Fruit fly (Drosophila melanogaster) whole organism, embryonic: Measurements from ENCODE around the gene CG17325.

Source experiments
- Abd-B ChIP-seq: fragments of 200-800 bp; sonication (Bioruptor generic); optimal IDR thresholded peaks from 2 replicates; lab custom pipeline; 2018; ENCODE audit warnings: missing biosample characterization, mild to moderate bottlenecking, missing genetic modification characterization, moderate library complexity
- Atf6 ChIP-seq: fragments of 200-800 bp; sonication (Bioruptor generic); IDR thresholded peaks from 2 replicates; pipeline ENCODE4 v1.3.6; 2022; ENCODE audit warnings: missing biosample characterization, missing genetic modification characterization
- Bgb ChIP-seq: fragments of 200-800 bp; sonication (Bioruptor generic); IDR thresholded peaks from 2 replicates; pipeline ENCODE4 v1.3.6; 2022; ENCODE audit warnings: missing biosample characterization, missing genetic modification characterization; ENCODE audit not compliant: partially characterized antibody
- CG10462 ChIP-seq: fragments of 200-800 bp; sonication (Bioruptor generic); optimal IDR thresholded peaks from 2 replicates; lab custom pipeline; 2016; ENCODE audit warnings: missing biosample characterization, missing genetic modification characterization
- CG10959 ChIP-seq: fragments of 200-800 bp; sonication (Bioruptor generic); IDR thresholded peaks from 2 replicates; pipeline ENCODE4 v1.3.6; 2022; ENCODE audit warnings: missing biosample characterization, missing genetic modification characterization
- CG10979 ChIP-seq: fragments of 200-800 bp; sonication (Bioruptor generic); optimal IDR thresholded peaks from 2 replicates; lab custom pipeline; 2018; ENCODE audit warnings: missing biosample characterization, mild to moderate bottlenecking, missing genetic modification characterization, moderate library complexity
- CG11398 ChIP-seq: fragments of 200-800 bp; sonication (Bioruptor generic); optimal IDR thresholded peaks from 2 replicates; lab custom pipeline; 2016; ENCODE audit warnings: missing biosample characterization, missing genetic modification characterization
- CG12769 ChIP-seq: fragments of 200-800 bp; sonication (Bioruptor generic); optimal IDR thresholded peaks from 2 replicates; lab custom pipeline; 2019; ENCODE audit warnings: missing biosample characterization, mild to moderate bottlenecking, missing genetic modification characterization, moderate library complexity
- CG13296 ChIP-seq: fragments of 200-800 bp; sonication (Bioruptor generic); optimal IDR thresholded peaks from 3 replicates; lab custom pipeline; 2018; ENCODE audit warnings: missing biosample characterization, mild to moderate bottlenecking, missing genetic modification characterization
- CG1647 ChIP-seq: fragments of 200-800 bp; sonication (Bioruptor generic); optimal IDR thresholded peaks from 3 replicates; lab custom pipeline; 2016; ENCODE audit warnings: missing biosample characterization, missing genetic modification characterization
- CG17568 ChIP-seq: fragments of 200-800 bp; sonication (Bioruptor generic); optimal IDR thresholded peaks from 2 replicates; lab custom pipeline; 2018; ENCODE audit warnings: missing biosample characterization, mild to moderate bottlenecking, missing genetic modification characterization, moderate library complexity
- CG2116 ChIP-seq: fragments of 200-800 bp; sonication (Bioruptor generic); optimal IDR thresholded peaks from 3 replicates; lab custom pipeline; 2018; ENCODE audit warnings: missing biosample characterization, mild to moderate bottlenecking, missing genetic modification characterization
- CG4404 ChIP-seq: fragments of 200-800 bp; sonication (Bioruptor generic); IDR thresholded peaks from 2 replicates; pipeline ENCODE4 v1.3.6; 2022; ENCODE audit warnings: missing biosample characterization, missing genetic modification characterization
- CG4707 ChIP-seq: fragments of 200-800 bp; sonication (Bioruptor generic); optimal IDR thresholded peaks from 2 replicates; lab custom pipeline; 2018; ENCODE audit warnings: missing biosample characterization, mild to moderate bottlenecking, missing genetic modification characterization, moderate library complexity
- CG6272 ChIP-seq: fragments of 200-800 bp; sonication (Bioruptor generic); IDR thresholded peaks from 2 replicates; pipeline ENCODE4 v1.3.6; 2022; ENCODE audit warnings: missing biosample characterization, missing genetic modification characterization
- CG6683 ChIP-seq: fragments of 200-800 bp; sonication (Bioruptor generic); optimal IDR thresholded peaks from 2 replicates; lab custom pipeline; 2017; ENCODE audit warnings: missing biosample characterization, mild to moderate bottlenecking, missing genetic modification characterization, missing genetic modification reagents
- Camta ChIP-seq: fragments of 200-800 bp; sonication (Bioruptor generic); optimal IDR thresholded peaks from 2 replicates; lab custom pipeline; 2016; ENCODE audit warnings: missing biosample characterization, missing genetic modification characterization
- D ChIP-seq, 2 experiments: fragments of 200-800 bp in 1 of 2; fragments of >200 bp in 1 of 2; sonication (Bioruptor generic) in 1 of 2; optimal IDR thresholded peaks; 2 replicates in 1 of 2; 3 replicates in 1 of 2; lab custom pipeline; 2017; ENCODE audit warnings: mild to moderate bottlenecking in 1 of 2, missing biosample characterization in 1 of 2, missing genetic modification characterization in 1 of 2, missing genetic modification reagents in 1 of 2
- Dip2 ChIP-seq: fragments of 200-800 bp; sonication (Bioruptor generic); IDR thresholded peaks from 2 replicates; pipeline ENCODE4 v1.3.6; 2022; ENCODE audit warnings: missing biosample characterization, missing genetic modification characterization
- H15 ChIP-seq: fragments of 200-800 bp; sonication (Bioruptor generic); IDR thresholded peaks from 3 replicates; pipeline ENCODE4 v1.3.6; 2022; ENCODE audit warnings: missing biosample characterization, missing genetic modification characterization
- Hr51 ChIP-seq, 2 experiments: fragments of 200-800 bp; sonication (Bioruptor generic); optimal IDR thresholded peaks; 2 replicates in 1 of 2; 3 replicates in 1 of 2; lab custom pipeline; 2016 to 2018; ENCODE audit warnings: missing biosample characterization in 2 of 2, missing genetic modification characterization in 2 of 2, mild to moderate bottlenecking in 1 of 2, moderate library complexity in 1 of 2
- MBD-R2 ChIP-seq: fragments of 200-800 bp; sonication (Bioruptor generic); IDR thresholded peaks from 2 replicates; pipeline ENCODE4 v1.3.6; 2022; ENCODE audit warnings: missing biosample characterization, missing genetic modification characterization
- MTF-1 ChIP-seq: fragments of 200-800 bp; sonication (Bioruptor generic); optimal IDR thresholded peaks from 2 replicates; lab custom pipeline; 2018; ENCODE audit warnings: missing biosample characterization, mild to moderate bottlenecking, missing genetic modification characterization, borderline replicate concordance
- Opbp ChIP-seq: fragments of 200-800 bp; sonication (Bioruptor generic); IDR thresholded peaks from 3 replicates; pipeline ENCODE4 v1.3.6; 2022; ENCODE audit warnings: missing biosample characterization, missing genetic modification characterization; ENCODE audit not compliant: partially characterized antibody
- Optix ChIP-seq: fragments of 200-800 bp; sonication (Bioruptor generic); IDR thresholded peaks from 3 replicates; pipeline ENCODE4 v1.3.6; 2022; ENCODE audit warnings: missing biosample characterization, missing genetic modification characterization
- Ravus ChIP-seq: fragments of 200-800 bp; sonication (Bioruptor generic); IDR thresholded peaks from 2 replicates; pipeline ENCODE4 v1.3.6; 2022; ENCODE audit warnings: missing biosample characterization, missing genetic modification characterization
- Rx ChIP-seq: fragments of 200-800 bp; sonication (Bioruptor generic); IDR thresholded peaks from 2 replicates; pipeline ENCODE4 v1.3.6; 2022; ENCODE audit warnings: missing biosample characterization, missing genetic modification characterization
- amos ChIP-seq: fragments of 200-800 bp; sonication (Bioruptor generic); IDR thresholded peaks from 2 replicates; pipeline ENCODE4 v1.3.6; 2022; ENCODE audit warnings: missing biosample characterization, missing genetic modification characterization; ENCODE audit not compliant: partially characterized antibody
- ash1 ChIP-seq: fragments of 200-800 bp; sonication (Bioruptor generic); optimal IDR thresholded peaks from 2 replicates; lab custom pipeline; 2018; ENCODE audit warnings: missing biosample characterization, mild to moderate bottlenecking, missing genetic modification characterization
- crp ChIP-seq, 2 experiments: fragments of 200-800 bp; sonication (Bioruptor generic); optimal IDR thresholded peaks; 2 replicates in 1 of 2; 3 replicates in 1 of 2; lab custom pipeline; 2017; ENCODE audit warnings: missing biosample characterization in 2 of 2, missing genetic modification characterization in 2 of 2, mild to moderate bottlenecking in 1 of 2, moderate library complexity in 1 of 2
- dimm ChIP-seq: fragments of 200-800 bp; sonication (Bioruptor generic); IDR thresholded peaks from 2 replicates; pipeline ENCODE4 v1.3.6; 2022; ENCODE audit warnings: missing biosample characterization, missing genetic modification characterization
- gt ChIP-seq: fragments of 200-800 bp; sonication (Bioruptor generic); IDR thresholded peaks from 2 replicates; pipeline ENCODE4 v1.3.6; 2022; ENCODE audit warnings: missing biosample characterization, missing genetic modification characterization
- insv ChIP-seq, 2 experiments: fragments of 200-800 bp; sonication (Bioruptor generic); optimal IDR thresholded peaks; 3 replicates each; lab custom pipeline; 2016 to 2018; ENCODE audit warnings: missing biosample characterization in 2 of 2, missing genetic modification characterization in 2 of 2
- jigr1 ChIP-seq: fragments of 200-800 bp; sonication (Bioruptor generic); IDR thresholded peaks from 3 replicates; pipeline ENCODE4 v1.3.6; 2022; ENCODE audit warnings: missing biosample characterization, missing genetic modification characterization
- jumu ChIP-seq: fragments of 200-800 bp; sonication (Bioruptor generic); optimal IDR thresholded peaks from 3 replicates; lab custom pipeline; 2016; ENCODE audit warnings: missing biosample characterization, missing genetic modification characterization
- lmd ChIP-seq: fragments of 200-800 bp; sonication (Bioruptor generic); IDR thresholded peaks from 2 replicates; pipeline ENCODE4 v1.3.6; 2022; ENCODE audit warnings: missing biosample characterization, missing genetic modification characterization
- mam ChIP-seq: fragments of 200-800 bp; sonication (Bioruptor generic); optimal IDR thresholded peaks from 3 replicates; lab custom pipeline; 2016; ENCODE audit warnings: missing biosample characterization, missing genetic modification characterization
- mirr ChIP-seq: fragments of 200-800 bp; sonication (Bioruptor generic); optimal IDR thresholded peaks from 3 replicates; lab custom pipeline; 2018; ENCODE audit warnings: missing biosample characterization, mild to moderate bottlenecking, missing genetic modification characterization
- nerfin-1 ChIP-seq: fragments of 200-800 bp; sonication (Bioruptor generic); optimal IDR thresholded peaks from 3 replicates; lab custom pipeline; 2019; ENCODE audit warnings: missing biosample characterization, mild to moderate bottlenecking, missing genetic modification characterization, moderate library complexity
- p53 ChIP-seq: fragments of 200-800 bp; sonication (Bioruptor generic); optimal IDR thresholded peaks from 2 replicates; lab custom pipeline; 2016; ENCODE audit warnings: missing biosample characterization, missing genetic modification characterization
- run ChIP-seq: fragments of 200-800 bp; sonication (Bioruptor generic); optimal IDR thresholded peaks from 3 replicates; lab custom pipeline; 2018; ENCODE audit warnings: missing biosample characterization, mild to moderate bottlenecking, missing genetic modification characterization
- scrt ChIP-seq: fragments of 200-800 bp; sonication (Bioruptor generic); optimal IDR thresholded peaks from 2 replicates; lab custom pipeline; 2018; ENCODE audit warnings: missing biosample characterization, mild to moderate bottlenecking, missing genetic modification characterization, moderate library complexity
- sens ChIP-seq: fragments of 200-800 bp; sonication (Bioruptor generic); peaks from one replicate; lab custom pipeline; 2016; ENCODE audit warnings: missing biosample characterization, missing genetic modification characterization
- sima ChIP-seq: fragments of 200-800 bp; sonication (Bioruptor generic); optimal IDR thresholded peaks from 2 replicates; lab custom pipeline; 2016; ENCODE audit warnings: missing biosample characterization, missing genetic modification characterization
- sisA ChIP-seq: fragments of 200-800 bp; sonication (Bioruptor generic); IDR thresholded peaks from 2 replicates; pipeline ENCODE4 v1.3.6; 2022; ENCODE audit warnings: missing biosample characterization, missing genetic modification characterization
- slbo ChIP-seq: fragments of 200-800 bp; sonication (Bioruptor generic); IDR thresholded peaks from 2 replicates; pipeline ENCODE4 v1.3.6; 2022; ENCODE audit warnings: missing biosample characterization, missing genetic modification characterization
- sqz ChIP-seq: fragments of 200-800 bp; sonication (Bioruptor generic); optimal IDR thresholded peaks from 3 replicates; lab custom pipeline; 2018; ENCODE audit warnings: missing biosample characterization, mild to moderate bottlenecking, missing genetic modification characterization
- ttk ChIP-seq: fragments of 200-800 bp; sonication (Bioruptor generic); IDR thresholded peaks from 2 replicates; pipeline ENCODE4 v2.1.2; 2022; ENCODE audit warnings: missing biosample characterization, missing genetic modification characterization

The CG17325 gene

dm6 chr2L:18830587-18831528 lies 18.4 kb downstream of the CG17325 start, which contains the start of the genes CG17597 and ScpX (continued):
- TF ChIP-seq sqz (GFP tag; lab: Kevin White, UChicago), result peak; percentile 51
- TF ChIP-seq CG11398 (GFP tag; lab: Kevin White, UChicago), result no peak
- no peak for TF ChIP-seq jigr1
- no peak for TF ChIP-seq Atf6
- peak; percentile 57 for TF ChIP-seq Camta
- TF ChIP-seq Abd-B (GFP tag; lab: Kevin White, UChicago), result peak; percentile 69
- peak; percentile 11 for TF ChIP-seq nerfin-1 (tag; lab: Kevin White, UChicago)
- TF ChIP-seq CG2116, result peak; percentile 79
- TF ChIP-seq Opbp, result peak; percentile 91
- no peak for TF ChIP-seq ttk (GFP tag; lab: Robert Waterston, UW)
- TF ChIP-seq lmd (GFP tag; lab: Robert Waterston, UW), result peak; percentile 70
- no peak for TF ChIP-seq sima (GFP tag; lab: Kevin White, UChicago)
- no peak; the same call in 1 of the 2 replicates for TF ChIP-seq CG10959 (GFP tag; lab: Robert Waterston, UW)
- no peak for TF ChIP-seq D (optimal IDR thresholded peaks at IDR 0.05; lab: Kevin White, UChicago)
- TF ChIP-seq D (GFP tag; optimal IDR thresholded peaks at IDR 0.05; lab: Kevin White, UChicago), result peak; percentile 7
- TF ChIP-seq CG17568 (GFP tag; lab: Kevin White, UChicago), result peak; percentile 20
- TF ChIP-seq Hr51 (GFP tag; optimal IDR thresholded peaks at IDR 0.05; lab: Kevin White, UChicago), result peak; percentile 13 to 58
- peak; percentile 90 for TF ChIP-seq scrt
- TF ChIP-seq CG4404, result peak; percentile 35; the same call in 1 of the 2 replicates
- peak; percentile 75 for TF ChIP-seq jumu (GFP tag; lab: Kevin White, UChicago)
- TF ChIP-seq p53 (GFP tag; lab: Kevin White, UChicago), result peak; percentile 28
- peak; percentile 86 for TF ChIP-seq amos
- TF ChIP-seq sisA, result peak; percentile 59
- peak; percentile 51 for TF ChIP-seq CG1647 (GFP tag; lab: Kevin White, UChicago)
- TF ChIP-seq gt (GFP tag; lab: Robert Waterston, UW), result no peak
- peak in 1 of 2 experiments; percentile 35 for TF ChIP-seq insv (GFP tag; optimal IDR thresholded peaks at IDR 0.05; lab: Kevin White, UChicago)
- no peak for TF ChIP-seq mirr
- no peak for TF ChIP-seq H15
- TF ChIP-seq crp (GFP tag; optimal IDR thresholded peaks at IDR 0.05; lab: Kevin White, UChicago), result no peak
- TF ChIP-seq CG6683 (GFP tag; lab: Kevin White, UChicago), result no peak
- TF ChIP-seq run (tag; lab: Kevin White, UChicago), result no peak
- peak; percentile 90 for TF ChIP-seq Bgb (GFP tag; lab: Robert Waterston, UW)
- TF ChIP-seq Ravus (GFP tag; lab: Robert Waterston, UW), result no peak
- TF ChIP-seq dimm (GFP tag; lab: Robert Waterston, UW), result no peak
- TF ChIP-seq Dip2 (GFP tag; lab: Robert Waterston, UW), result no peak
- peak; percentile 23 for TF ChIP-seq CG10462 (GFP tag; lab: Kevin White, UChicago)
- TF ChIP-seq slbo, result peak; percentile 67
- peak; percentile 25 for TF ChIP-seq CG13296 (GFP tag; lab: Kevin White, UChicago)
- TF ChIP-seq ash1 (GFP tag; lab: Kevin White, UChicago), result no peak
- TF ChIP-seq MBD-R2, result peak; percentile 61
- TF ChIP-seq CG4707 (GFP tag; lab: Kevin White, UChicago), result no peak
- TF ChIP-seq Rx, result peak; percentile 7; the same call in 1 of the 2 replicates
- peak; percentile 45; the same call in 1 of the 2 replicates for TF ChIP-seq CG6272 (GFP tag; lab: Robert Waterston, UW)
- TF ChIP-seq mam, result peak; percentile 69
- peak; percentile 57 for TF ChIP-seq CG12769 (tag; lab: Kevin White, UChicago)
- TF ChIP-seq sens, result peak; percentile 92
- 0 out of 3 replicates have a peak, but pooled peaks have one; percentile 6 for TF ChIP-seq Optix (GFP tag; lab: Robert Waterston, UW)
- no peak for TF ChIP-seq MTF-1 (GFP tag; lab: Kevin White, UChicago)
- TF ChIP-seq CG10979 (tag; lab: Kevin White, UChicago), result peak; percentile 39
